Worm (Caenorhabditis elegans) whole organism, young adult: ENCODE results near the gene stdh-1.

Source experiments
- B0261.1 ChIP-seq: sonication (generic microtip); optimal IDR thresholded peaks from 2 replicates; lab custom pipeline; 2016; ENCODE audit warnings: mild to moderate bottlenecking, missing genetic modification characterization, moderate library complexity, missing compliant biosample characterization
- B0336.3 ChIP-seq: fragments of 200-800 bp; sonication (Bioruptor generic); IDR thresholded peaks from 2 replicates; pipeline ENCODE4 v1.3.6; 2022; ENCODE audit warnings: missing genetic modification characterization, missing compliant biosample characterization
- C06A6.2 ChIP-seq: fragments of 200-800 bp; sonication (Bioruptor generic); conservative IDR thresholded peaks from 2 replicates; pipeline ENCODE4 v1.3.6; 2022; ENCODE audit warnings: missing genetic modification characterization, missing compliant biosample characterization
- C17E4.6 ChIP-seq: fragments of 200-800 bp; sonication (Bioruptor generic); IDR thresholded peaks from 2 replicates; pipeline ENCODE4 v1.3.6; 2022; ENCODE audit warnings: missing genetic modification reagents, missing genetic modification characterization, missing compliant biosample characterization
- D2030.7 ChIP-seq: fragments of 200-800 bp; sonication (Bioruptor generic); IDR thresholded peaks from 2 replicates; pipeline ENCODE4 v1.3.6; 2022; ENCODE audit warnings: missing genetic modification reagents, missing genetic modification characterization, missing compliant biosample characterization
- F37B4.10 ChIP-seq: fragments of 200-800 bp; sonication (Bioruptor generic); IDR thresholded peaks from 2 replicates; pipeline ENCODE4 v1.3.6; 2022; ENCODE audit warnings: missing genetic modification characterization, missing compliant biosample characterization
- F55B11.4 ChIP-seq: sonication (generic microtip); optimal IDR thresholded peaks from 2 replicates; lab custom pipeline; 2016; ENCODE audit warnings: missing compliant biosample characterization, missing genetic modification characterization, borderline replicate concordance; ENCODE audit not compliant: insufficient read depth
- K12H6.12 ChIP-seq: fragments of 200-800 bp; sonication (Bioruptor generic); optimal IDR thresholded peaks from 2 replicates; lab custom pipeline; 2018; ENCODE audit warnings: mild to moderate bottlenecking, missing genetic modification characterization, missing compliant biosample characterization
- T26A5.8 ChIP-seq: sonication (generic microtip); optimal IDR thresholded peaks from 2 replicates; lab custom pipeline; 2016; ENCODE audit warnings: missing genetic modification characterization, missing compliant biosample characterization
- Y95B8A.8 ChIP-seq: fragments of 200-800 bp; sonication (Bioruptor generic); IDR thresholded peaks from 2 replicates; pipeline ENCODE4 v1.3.6; 2022; ENCODE audit warnings: missing genetic modification reagents, missing genetic modification characterization, missing compliant biosample characterization
- aptf-2 ChIP-seq: fragments of 200-800 bp; sonication (Bioruptor generic); conservative IDR thresholded peaks from 2 replicates; pipeline ENCODE4 v1.3.6; 2022; ENCODE audit warnings: missing genetic modification reagents, missing genetic modification characterization, missing compliant biosample characterization
- atf-7 ChIP-seq: sonication (generic microtip); optimal IDR thresholded peaks from 2 replicates; lab custom pipeline; 2017; ENCODE audit warnings: mild to moderate bottlenecking, missing genetic modification characterization, missing compliant biosample characterization
- attf-3 ChIP-seq: fragments of 200-800 bp; sonication (Bioruptor generic); conservative IDR thresholded peaks from 2 replicates; pipeline ENCODE4 v1.3.6; 2022; ENCODE audit warnings: missing genetic modification reagents, missing genetic modification characterization, missing compliant biosample characterization
- ccch-3 ChIP-seq: fragments of 200-800 bp; sonication (Bioruptor generic); optimal IDR thresholded peaks from 2 replicates; lab custom pipeline; 2018; ENCODE audit warnings: mild to moderate bottlenecking, missing genetic modification characterization, missing compliant biosample characterization
- cebp-1 ChIP-seq, 2 experiments: fragments of 200-800 bp in 1 of 2; sonication (Bioruptor generic) in 1 of 2; sonication (generic microtip) in 1 of 2; IDR thresholded peaks in 1 of 2; optimal IDR thresholded peaks in 1 of 2; 2 replicates each; pipeline versions ENCODE4 v1.3.6 to Lab custom; 2017 to 2022; ENCODE audit warnings: missing compliant biosample characterization in 2 of 2, missing genetic modification characterization in 2 of 2, mild to moderate bottlenecking in 1 of 2, missing genetic modification reagents in 1 of 2, moderate library complexity in 1 of 2
- ceh-100 ChIP-seq: fragments of 200-800 bp; sonication (Bioruptor generic); IDR thresholded peaks from 2 replicates; pipeline ENCODE4 v1.3.6; 2022; ENCODE audit warnings: missing genetic modification reagents, missing genetic modification characterization, missing compliant biosample characterization
- ceh-27 ChIP-seq: fragments of 200-800 bp; sonication (Bioruptor generic); optimal IDR thresholded peaks from 2 replicates; lab custom pipeline; 2018; ENCODE audit warnings: mild to moderate bottlenecking, missing genetic modification characterization, moderate library complexity, missing compliant biosample characterization
- ceh-58 ChIP-seq: fragments of 200-800 bp; sonication (Bioruptor generic); IDR thresholded peaks from 2 replicates; pipeline ENCODE4 v1.3.6; 2022; ENCODE audit warnings: missing genetic modification characterization, missing compliant biosample characterization
- ceh-91 ChIP-seq: fragments of 200-800 bp; sonication (Bioruptor generic); IDR thresholded peaks from 2 replicates; pipeline ENCODE4 v1.3.6; 2022; ENCODE audit warnings: missing genetic modification reagents, missing genetic modification characterization, missing compliant biosample characterization
- dpff-1 ChIP-seq: sonication (generic microtip); optimal IDR thresholded peaks from 2 replicates; lab custom pipeline; 2017; ENCODE audit warnings: mild to moderate bottlenecking, missing genetic modification characterization, missing compliant biosample characterization
- dpl-1 ChIP-seq: fragments of 150-350 bp; optimal IDR thresholded peaks from 2 replicates; lab custom pipeline; 2014; ENCODE audit warnings: missing biosample characterization, missing genetic modification reagents, missing genetic modification characterization
- egl-18 ChIP-seq: fragments of 200-800 bp; sonication (Bioruptor generic); IDR thresholded peaks from 2 replicates; pipeline ENCODE4 v1.3.6; 2022; ENCODE audit warnings: missing genetic modification reagents, missing genetic modification characterization, missing compliant biosample characterization
- ets-4 ChIP-seq: fragments of 200-800 bp; sonication (Bioruptor generic); optimal IDR thresholded peaks from 2 replicates; lab custom pipeline; 2018; ENCODE audit warnings: mild to moderate bottlenecking, missing genetic modification characterization, missing compliant biosample characterization
- him-1 ChIP-seq: sonication (generic microtip); optimal IDR thresholded peaks from 2 replicates; lab custom pipeline; 2016; ENCODE audit warnings: missing genotype, missing genetic modification reagents, missing genetic modification characterization, missing compliant biosample characterization
- hmg-20 ChIP-seq: fragments of 200-800 bp; sonication (Bioruptor generic); IDR thresholded peaks from 2 replicates; pipeline ENCODE4 v1.3.6; 2022; ENCODE audit warnings: missing genetic modification reagents, missing genetic modification characterization, missing compliant biosample characterization
- let-526 ChIP-seq: fragments of 200-800 bp; sonication (Bioruptor generic); IDR thresholded peaks from 2 replicates; pipeline ENCODE4 v1.3.6; 2022; ENCODE audit warnings: missing genetic modification reagents, missing genetic modification characterization, missing compliant biosample characterization
- madf-8 ChIP-seq: fragments of 200-800 bp; sonication (Bioruptor generic); conservative IDR thresholded peaks from 2 replicates; pipeline ENCODE4 v1.3.6; 2022; ENCODE audit warnings: missing genetic modification reagents, missing genetic modification characterization, missing compliant biosample characterization
- nfya-2 ChIP-seq: fragments of 200-800 bp; sonication (Bioruptor generic); IDR thresholded peaks from 2 replicates; pipeline ENCODE4 v1.3.6; 2022; ENCODE audit warnings: missing genetic modification reagents, missing genetic modification characterization, missing compliant biosample characterization
- nhr-179 ChIP-seq: sonication (generic microtip); optimal IDR thresholded peaks from 2 replicates; lab custom pipeline; 2016; ENCODE audit warnings: mild to moderate bottlenecking, missing genetic modification characterization, missing compliant biosample characterization
- pha-4 ChIP-seq: fragments of 150-350 bp; sonication (generic microtip); optimal IDR thresholded peaks from 2 replicates; lab custom pipeline; 2014; ENCODE audit warnings: missing biosample characterization, missing genetic modification reagents, missing genetic modification characterization
- sea-2 ChIP-seq: fragments of 200-800 bp; sonication (Bioruptor generic); IDR thresholded peaks from 2 replicates; pipeline ENCODE4 v1.3.6; 2022; ENCODE audit warnings: missing genetic modification characterization, missing compliant biosample characterization
- snpc-1.3 ChIP-seq: sonication (generic microtip); optimal IDR thresholded peaks from 2 replicates; lab custom pipeline; 2017; ENCODE audit warnings: missing genetic modification characterization, mild to moderate bottlenecking, missing compliant biosample characterization, antibody characterized with exemption, moderate library complexity, missing genotype, missing genetic modification reagents; ENCODE audit not compliant: insufficient read depth
- sptf-2 ChIP-seq: fragments of 200-800 bp; sonication (Bioruptor generic); optimal IDR thresholded peaks from 2 replicates; lab custom pipeline; 2018; ENCODE audit warnings: mild to moderate bottlenecking, missing genetic modification characterization, missing compliant biosample characterization
- tlf-1 ChIP-seq: fragments of 200-800 bp; sonication (Bioruptor generic); optimal IDR thresholded peaks from 2 replicates; lab custom pipeline; 2018; ENCODE audit warnings: mild to moderate bottlenecking, missing genetic modification characterization, missing compliant biosample characterization
- zfh-2 ChIP-seq: fragments of 200-800 bp; sonication (Bioruptor generic); conservative IDR thresholded peaks from 2 replicates; pipeline ENCODE4 v1.3.6; 2022; ENCODE audit warnings: missing genetic modification reagents, missing genetic modification characterization, missing compliant biosample characterization
- ztf-22 ChIP-seq: fragments of 200-800 bp; sonication (Bioruptor generic); optimal IDR thresholded peaks from 2 replicates; lab custom pipeline; 2018; ENCODE audit warnings: mild to moderate bottlenecking, missing genetic modification characterization, moderate library complexity, missing compliant biosample characterization
- ztf-25 ChIP-seq: fragments of 200-800 bp; sonication (Bioruptor generic); IDR thresholded peaks from 2 replicates; pipeline ENCODE4 v1.3.6; 2022; ENCODE audit warnings: missing genetic modification reagents, missing genetic modification characterization, missing compliant biosample characterization
- ztf-28 ChIP-seq: fragments of 200-800 bp; sonication (Bioruptor generic); IDR thresholded peaks from 2 replicates; pipeline ENCODE4 v1.3.6; 2022; ENCODE audit warnings: missing genetic modification reagents, missing genetic modification characterization, missing compliant biosample characterization

stdh-1 gene

ce11 chrV:13915390-13915789 lies 9.1 kb downstream of the stdh-1 start, which contains the start of gene gcy-32:
Gene gcy-32 (minus strand): TSS chrV:13915490.
- TF ChIP-seq ceh-100 (GFP tag; lab: Robert Waterston, UW) (no peak), F55B11.4 (tag; lab: Kevin White, UChicago) (no peak), ets-4 (GFP tag; lab: Kevin White, UChicago) (no peak), sptf-2 (GFP tag; lab: Kevin White, UChicago) (no peak), dpff-1 (no peak), snpc-1.3 (tag; lab: Kevin White, UChicago) (no peak), B0261.1 (tag; lab: Kevin White, UChicago) (no peak), pha-4 (tag; lab: Kevin White, UChicago) (no peak), aptf-2 (no peak), ccch-3 (GFP tag; lab: Kevin White, UChicago) (no peak), sea-2 (GFP tag; lab: Robert Waterston, UW) (no peak), atf-7 (tag; lab: Kevin White, UChicago) (no peak), ceh-27 (GFP tag; lab: Kevin White, UChicago) (no peak), C17E4.6 (no peak), K12H6.12 (no peak), egl-18 (GFP tag; lab: Robert Waterston, UW) (no peak)

ce11 chrV:13916196-13916595 lies 9.9 kb downstream of the stdh-1 start, which contains the start of gene str-252:
Gene str-252 (plus strand): TSS chrV:13916496.
- TF ChIP-seq ztf-28 (GFP tag; lab: Robert Waterston, UW): no peak
- no peak for TF ChIP-seq ztf-25
- TF ChIP-seq madf-8 (GFP tag; lab: Robert Waterston, UW): no peak
- no peak for TF ChIP-seq T26A5.8 (tag; lab: Kevin White, UChicago)
- no peak for TF ChIP-seq let-526 (GFP tag; lab: Robert Waterston, UW)
- no peak for TF ChIP-seq F37B4.10 (GFP tag; lab: Robert Waterston, UW)
- TF ChIP-seq nfya-2 (GFP tag; lab: Robert Waterston, UW): no peak
- TF ChIP-seq zfh-2: no peak

DNA sequence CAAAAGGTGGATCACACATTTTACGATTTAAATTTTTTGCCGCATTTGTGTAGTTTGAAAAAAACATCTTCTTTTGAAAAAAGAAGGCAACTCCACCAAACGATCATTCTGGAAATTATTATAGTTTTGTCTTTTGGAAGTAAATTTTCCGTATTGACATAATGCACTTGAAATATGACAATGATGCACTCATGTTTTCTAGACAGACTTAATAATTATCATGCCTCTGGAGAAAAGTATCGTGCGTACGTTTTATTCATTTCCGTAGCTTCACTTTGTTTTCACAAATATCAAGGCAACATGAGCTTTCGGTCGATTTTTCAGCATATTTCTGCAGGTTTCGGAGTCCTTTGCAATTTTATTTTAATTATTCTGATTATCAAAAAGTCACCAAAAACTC lies 12.0 kb downstream of the stdh-1 start, which contains the start of gene str-250:
Gene str-250, plus strand, starts transcription at position 301 of the 400 bp plus-strand sequence.
- no peak for TF ChIP-seq hmg-20 (GFP tag; lab: Robert Waterston, UW)
- TF ChIP-seq ceh-58 (GFP tag; lab: Robert Waterston, UW): no peak
- TF ChIP-seq B0336.3 (GFP tag; lab: Robert Waterston, UW): no peak
- TF ChIP-seq tlf-1 (GFP tag; lab: Kevin White, UChicago): no peak
- no peak for TF ChIP-seq attf-3
- no peak for TF ChIP-seq cebp-1 (GFP tag; IDR thresholded peaks at IDR 0.05; lab: Robert Waterston, UW)
- TF ChIP-seq cebp-1 (tag; optimal IDR thresholded peaks at IDR 0.05; lab: Kevin White, UChicago): no peak
- TF ChIP-seq him-1: no peak
- TF ChIP-seq Y95B8A.8: no peak
- no peak for TF ChIP-seq nhr-179 (tag; lab: Kevin White, UChicago)
- no peak for TF ChIP-seq dpl-1
- no peak for TF ChIP-seq D2030.7
- TF ChIP-seq ceh-91: no peak
- TF ChIP-seq C06A6.2 (GFP tag; lab: Robert Waterston, UW): no peak
- no peak for TF ChIP-seq ztf-22 (GFP tag; lab: Kevin White, UChicago)
